Worm (Caenorhabditis elegans) whole organism, L4/young adult: ENCODE results near the gene F28H7.2.

Experiments
- W03F9.2 ChIP-seq: fragments of 150-350 bp; optimal IDR thresholded peaks from 2 replicates; lab custom pipeline; 2014; ENCODE audit warnings: missing biosample characterization, missing genetic modification characterization
- dao-5 ChIP-seq: sonication (generic microtip); optimal IDR thresholded peaks from 2 replicates; lab custom pipeline; 2016; ENCODE audit warnings: missing genotype, missing genetic modification characterization, moderate library complexity, missing compliant biosample characterization
- him-1 ChIP-seq: sonication (generic microtip); optimal IDR thresholded peaks from 2 replicates; lab custom pipeline; 2016; ENCODE audit warnings: missing genotype, missing genetic modification reagents, missing genetic modification characterization, missing compliant biosample characterization

- TF ChIP-seq him-1 (tag; lab: Kevin White, UChicago), result no peak
- no peak for TF ChIP-seq dao-5
- TF ChIP-seq W03F9.2 (tag; lab: Kevin White, UChicago), result no peak
These were observed 9.0 kb downstream of the F28H7.2 start, which contains the start of gene irld-6 for ce11 chrV:10756698-10757097.
